Fruit fly (Drosophila melanogaster) whole organism, embryonic: ENCODE measurements around the gene ppk30.

Experiments used
- CG10274 ChIP-seq: fragments of 200-800 bp; sonication (Bioruptor generic); optimal IDR thresholded peaks from 3 replicates; lab custom pipeline; 2017; ENCODE audit warnings: missing biosample characterization, mild to moderate bottlenecking, missing genetic modification characterization
- CG10565 ChIP-seq: fragments of 200-800 bp; sonication (Bioruptor generic); optimal IDR thresholded peaks from 3 replicates; lab custom pipeline; 2016; ENCODE audit warnings: missing biosample characterization, mild to moderate bottlenecking, missing genetic modification characterization
- CG11085 ChIP-seq: fragments of 200-800 bp; sonication (Bioruptor generic); IDR thresholded peaks from 2 replicates; pipeline ENCODE4 v1.3.6; 2022; ENCODE audit warnings: missing biosample characterization, missing genetic modification characterization
- CG11398 ChIP-seq: fragments of 200-800 bp; sonication (Bioruptor generic); optimal IDR thresholded peaks from 2 replicates; lab custom pipeline; 2016; ENCODE audit warnings: missing biosample characterization, missing genetic modification characterization
- CG12155 ChIP-seq: fragments of 200-800 bp; sonication (Bioruptor generic); optimal IDR thresholded peaks from 3 replicates; lab custom pipeline; 2016; ENCODE audit warnings: missing biosample characterization, missing genetic modification characterization
- CG13894 ChIP-seq: fragments of 200-800 bp; sonication (Bioruptor generic); optimal IDR thresholded peaks from 3 replicates; lab custom pipeline; 2018; ENCODE audit warnings: missing biosample characterization, mild to moderate bottlenecking, missing genetic modification characterization, moderate library complexity
- CG14441 ChIP-seq: fragments of 200-800 bp; sonication (Bioruptor generic); IDR thresholded peaks from 2 replicates; pipeline ENCODE4 v1.3.6; 2022; ENCODE audit warnings: missing biosample characterization, missing genetic modification characterization
- CG18764 ChIP-seq: fragments of 200-800 bp; sonication (Bioruptor generic); optimal IDR thresholded peaks from 3 replicates; lab custom pipeline; 2016; ENCODE audit warnings: missing biosample characterization, missing genetic modification characterization
- CG2199 ChIP-seq: fragments of 200-800 bp; sonication (Bioruptor generic); IDR thresholded peaks from 3 replicates; pipeline ENCODE4 v1.3.6; 2022; ENCODE audit warnings: missing biosample characterization, missing genetic modification characterization
- CG2889 ChIP-seq: fragments of 200-800 bp; sonication (Bioruptor generic); IDR thresholded peaks from 3 replicates; pipeline ENCODE4 v1.3.6; 2022; ENCODE audit warnings: missing biosample characterization, missing genetic modification characterization
- CG30020 ChIP-seq: fragments of 200-800 bp; optimal IDR thresholded peaks from 2 replicates; lab custom pipeline; 2019; ENCODE audit warnings: missing biosample characterization, mild to moderate bottlenecking, missing genetic modification characterization, moderate library complexity
- CG31224 ChIP-seq: fragments of 200-800 bp; sonication (Bioruptor generic); IDR thresholded peaks from 2 replicates; pipeline ENCODE4 v1.3.6; 2022; ENCODE audit warnings: missing biosample characterization, missing genetic modification characterization
- CG31441 ChIP-seq: fragments of 200-800 bp; sonication (Bioruptor generic); IDR thresholded peaks from 2 replicates; pipeline ENCODE4 v1.3.6; 2022; ENCODE audit warnings: missing biosample characterization, missing genetic modification characterization
- CG3163 ChIP-seq: fragments of 200-800 bp; sonication (Bioruptor generic); optimal IDR thresholded peaks from 3 replicates; lab custom pipeline; 2016; ENCODE audit warnings: missing biosample characterization, missing genetic modification characterization
- CG33213 ChIP-seq: fragments of 200-800 bp; sonication (Bioruptor generic); optimal IDR thresholded peaks from 3 replicates; lab custom pipeline; 2016; ENCODE audit warnings: missing biosample characterization, missing genetic modification characterization
- CG34224 ChIP-seq: fragments of 200-800 bp; sonication (Bioruptor generic); IDR thresholded peaks from 3 replicates; pipeline ENCODE4 v1.3.6; 2022; ENCODE audit warnings: missing biosample characterization, missing genetic modification characterization; ENCODE audit not compliant: partially characterized antibody
- CG43689 ChIP-seq: fragments of 200-800 bp; sonication (Bioruptor generic); IDR thresholded peaks from 2 replicates; pipeline ENCODE4 v1.3.6; 2022; ENCODE audit warnings: missing biosample characterization, missing genetic modification characterization
- CG5180 ChIP-seq: fragments of 200-800 bp; sonication (Bioruptor generic); optimal IDR thresholded peaks from 3 replicates; lab custom pipeline; 2017; ENCODE audit warnings: missing biosample characterization, missing genetic modification characterization, mild to moderate bottlenecking, moderate library complexity, missing genetic modification reagents
- CG6683 ChIP-seq: fragments of 200-800 bp; sonication (Bioruptor generic); optimal IDR thresholded peaks from 2 replicates; lab custom pipeline; 2017; ENCODE audit warnings: missing biosample characterization, mild to moderate bottlenecking, missing genetic modification characterization, missing genetic modification reagents
- CG6689 ChIP-seq: fragments of 200-800 bp; sonication (Bioruptor generic); IDR thresholded peaks from 2 replicates; pipeline ENCODE4 v1.3.6; 2022; ENCODE audit warnings: missing biosample characterization, missing genetic modification characterization
- CG6854 ChIP-seq: fragments of 200-800 bp; sonication (Bioruptor generic); optimal IDR thresholded peaks from 3 replicates; lab custom pipeline; 2017; ENCODE audit warnings: missing biosample characterization, mild to moderate bottlenecking, missing genetic modification characterization
- CG7372 ChIP-seq: fragments of 200-800 bp; sonication (Bioruptor generic); IDR thresholded peaks from 2 replicates; pipeline ENCODE4 v1.3.6; 2022; ENCODE audit warnings: missing biosample characterization, missing genetic modification characterization
- CG7928 ChIP-seq: fragments of 200-800 bp; sonication (Bioruptor generic); optimal IDR thresholded peaks from 2 replicates; lab custom pipeline; 2017; ENCODE audit warnings: missing biosample characterization, mild to moderate bottlenecking, missing genetic modification characterization
- CG7963 ChIP-seq: fragments of 200-800 bp; sonication (Bioruptor generic); IDR thresholded peaks from 3 replicates; pipeline ENCODE4 v1.3.6; 2022; ENCODE audit warnings: missing biosample characterization, missing genetic modification characterization; ENCODE audit not compliant: partially characterized antibody
- CrebB ChIP-seq: fragments of 200-800 bp; sonication (Bioruptor generic); optimal IDR thresholded peaks from 3 replicates; lab custom pipeline; 2018; ENCODE audit warnings: missing biosample characterization, mild to moderate bottlenecking, missing genetic modification characterization
- Dref ChIP-seq: fragments of 200-800 bp; sonication (Bioruptor generic); IDR thresholded peaks from 2 replicates; pipeline ENCODE4 v1.3.6; 2022; ENCODE audit warnings: missing biosample characterization, missing genetic modification characterization
- Drgx ChIP-seq: fragments of 200-800 bp; sonication (Bioruptor generic); IDR thresholded peaks from 2 replicates; pipeline ENCODE4 v1.3.6; 2022; ENCODE audit warnings: missing biosample characterization, missing genetic modification characterization
- ERR ChIP-seq: fragments of 200-800 bp; sonication (Bioruptor generic); optimal IDR thresholded peaks from 2 replicates; lab custom pipeline; 2016; ENCODE audit warnings: missing biosample characterization, missing genetic modification characterization
- Meics ChIP-seq: fragments of 200-800 bp; sonication (Bioruptor generic); optimal IDR thresholded peaks from 2 replicates; lab custom pipeline; 2017; ENCODE audit warnings: missing biosample characterization, mild to moderate bottlenecking, missing genetic modification characterization
- Nf-YC ChIP-seq: fragments of 200-800 bp; optimal IDR thresholded peaks from 3 replicates; lab custom pipeline; 2019; ENCODE audit warnings: missing biosample characterization, mild to moderate bottlenecking, missing genetic modification characterization, moderate library complexity
- ap ChIP-seq: fragments of 200-800 bp; sonication (Bioruptor generic); IDR thresholded peaks from 2 replicates; pipeline ENCODE4 v1.3.6; 2022; ENCODE audit warnings: missing biosample characterization, missing genetic modification characterization
- ci ChIP-seq: fragments of 200-800 bp; sonication (Bioruptor generic); IDR thresholded peaks from 3 replicates; pipeline ENCODE4 v1.3.6; 2022; ENCODE audit warnings: missing biosample characterization, missing genetic modification characterization
- dm ChIP-seq: fragments of 200-800 bp; sonication (Bioruptor generic); optimal IDR thresholded peaks from 3 replicates; lab custom pipeline; 2016; ENCODE audit warnings: missing biosample characterization, missing genetic modification characterization
- dmrt11E ChIP-seq: fragments of 200-800 bp; sonication (Bioruptor generic); optimal IDR thresholded peaks from 3 replicates; lab custom pipeline; 2018; ENCODE audit warnings: missing biosample characterization, mild to moderate bottlenecking, missing genetic modification characterization, moderate library complexity
- fd3F ChIP-seq: fragments of 200-800 bp; sonication (Bioruptor generic); optimal IDR thresholded peaks from 2 replicates; lab custom pipeline; 2018; ENCODE audit warnings: missing biosample characterization, mild to moderate bottlenecking, missing genetic modification characterization, moderate library complexity
- fu2 ChIP-seq: fragments of 200-800 bp; sonication (Bioruptor generic); optimal IDR thresholded peaks from 2 replicates; lab custom pipeline; 2016; ENCODE audit warnings: missing biosample characterization, missing genetic modification characterization
- gcm ChIP-seq: fragments of 200-800 bp; sonication (Bioruptor generic); optimal IDR thresholded peaks from 2 replicates; lab custom pipeline; 2019; ENCODE audit warnings: missing biosample characterization, mild to moderate bottlenecking, missing genetic modification characterization, moderate library complexity
- gfzf ChIP-seq: fragments of 200-800 bp; sonication (Bioruptor generic); optimal IDR thresholded peaks from 2 replicates; lab custom pipeline; 2016; ENCODE audit warnings: missing biosample characterization, mild to moderate bottlenecking, missing genetic modification characterization, moderate library complexity
- gro ChIP-seq: fragments of 200-800 bp; sonication (Bioruptor generic); optimal IDR thresholded peaks from 2 replicates; lab custom pipeline; 2016; ENCODE audit warnings: missing biosample characterization, missing genetic modification characterization
- her ChIP-seq: fragments of 200-800 bp; sonication (Bioruptor generic); optimal IDR thresholded peaks from 2 replicates; lab custom pipeline; 2016; ENCODE audit warnings: missing biosample characterization, missing genetic modification characterization
- inv ChIP-seq: fragments of 200-800 bp; sonication (Bioruptor generic); IDR thresholded peaks from 2 replicates; pipeline ENCODE4 v1.3.6; 2022; ENCODE audit warnings: missing biosample characterization, missing genetic modification characterization; ENCODE audit not compliant: partially characterized antibody
- ken ChIP-seq: fragments of 200-800 bp; sonication (Bioruptor generic); IDR thresholded peaks from 3 replicates; pipeline ENCODE4 v1.3.6; 2022; ENCODE audit warnings: missing biosample characterization, missing genetic modification characterization
- knrl ChIP-seq: fragments of 200-800 bp; sonication (Bioruptor generic); IDR thresholded peaks from 3 replicates; pipeline ENCODE4 v1.3.6; 2022; ENCODE audit warnings: missing biosample characterization, missing genetic modification characterization; ENCODE audit not compliant: partially characterized antibody
- nerfin-2 ChIP-seq: fragments of 200-800 bp; sonication (Bioruptor generic); IDR thresholded peaks from 2 replicates; pipeline ENCODE4 v1.3.6; 2022; ENCODE audit warnings: missing biosample characterization, missing genetic modification characterization; ENCODE audit not compliant: partially characterized antibody
- pnt ChIP-seq: fragments of 200-800 bp; sonication (Bioruptor generic); optimal IDR thresholded peaks from 3 replicates; lab custom pipeline; 2016; ENCODE audit warnings: missing biosample characterization, missing genetic modification characterization
- ro ChIP-seq: fragments of 200-800 bp; sonication (Bioruptor generic); IDR thresholded peaks from 2 replicates; pipeline ENCODE4 v1.3.6; 2022; ENCODE audit warnings: missing biosample characterization, missing genetic modification characterization
- row ChIP-seq: fragments of 200-800 bp; sonication (Bioruptor generic); IDR thresholded peaks from 3 replicates; pipeline ENCODE4 v1.3.6; 2022; ENCODE audit warnings: missing biosample characterization, missing genetic modification characterization
- seq ChIP-seq: fragments of 200-800 bp; sonication (Bioruptor generic); IDR thresholded peaks from 2 replicates; pipeline ENCODE4 v1.3.6; 2022; ENCODE audit warnings: missing biosample characterization, missing genetic modification characterization
- slbo ChIP-seq: fragments of 200-800 bp; sonication (Bioruptor generic); IDR thresholded peaks from 2 replicates; pipeline ENCODE4 v1.3.6; 2022; ENCODE audit warnings: missing biosample characterization, missing genetic modification characterization
- sr ChIP-seq: fragments of 200-800 bp; sonication (Bioruptor generic); IDR thresholded peaks from 3 replicates; pipeline ENCODE4 v1.3.6; 2022; ENCODE audit warnings: missing biosample characterization, missing genetic modification characterization
- tna ChIP-seq: fragments of 200-800 bp; sonication (Bioruptor generic); IDR thresholded peaks from 2 replicates; pipeline ENCODE4 v1.3.6; 2022; ENCODE audit warnings: missing biosample characterization, missing genetic modification characterization; ENCODE audit not compliant: partially characterized antibody
- usp ChIP-seq: fragments of >200 bp; optimal IDR thresholded peaks from 2 replicates; lab custom pipeline; 2017; ENCODE audit warnings: missing biosample characterization, missing genetic modification characterization
- wdn ChIP-seq: fragments of 200-800 bp; sonication (Bioruptor generic); IDR thresholded peaks from 2 replicates; pipeline ENCODE4 v1.3.6; 2022; ENCODE audit warnings: missing biosample characterization, missing genetic modification characterization

The ppk30 gene

dm6 chr3R:29717519-29717918 is 48.6 kb downstream of the ppk30 start (continued):
- TF ChIP-seq CrebB (no peak), fu2 (no peak), usp (GFP tag; lab: Kevin White, UChicago) (no peak), CG31224 (GFP tag; lab: Robert Waterston, UW) (no peak), dmrt11E (peak; percentile 17), CG3163 (GFP tag; lab: Kevin White, UChicago) (no peak), ERR (no peak), Nf-YC (no peak), CG11398 (no peak), Drgx (GFP tag; lab: Robert Waterston, UW) (no peak; the same call in 1 of the 2 replicates), CG34224 (no peak), gro (no peak), nerfin-2 (GFP tag; lab: Robert Waterston, UW) (no peak), CG13894 (no peak), CG6683 (GFP tag; lab: Kevin White, UChicago) (no peak), ap (GFP tag; lab: Robert Waterston, UW) (no peak), Meics (GFP tag; lab: Kevin White, UChicago) (no peak), CG10274 (GFP tag; lab: Kevin White, UChicago) (no peak), CG2889 (GFP tag; lab: Robert Waterston, UW) (no peak), CG30020 (no peak), ci (GFP tag; lab: Robert Waterston, UW) (peak; percentile 75), CG5180 (GFP tag; lab: Kevin White, UChicago) (no peak), knrl (GFP tag; lab: Robert Waterston, UW) (no peak), ken (GFP tag; lab: Robert Waterston, UW) (no peak), CG31441 (GFP tag; lab: Robert Waterston, UW) (no peak), gfzf (GFP tag; lab: Kevin White, UChicago) (no peak), tna (GFP tag; lab: Robert Waterston, UW) (no peak), CG7928 (GFP tag; lab: Kevin White, UChicago) (no peak), inv (GFP tag; lab: Robert Waterston, UW) (no peak), CG6854 (no peak), slbo (GFP tag; lab: Robert Waterston, UW) (peak; percentile 65), CG18764 (GFP tag; lab: Kevin White, UChicago) (no peak), CG43689 (no peak), dm (GFP tag; lab: Kevin White, UChicago) (no peak), CG14441 (GFP tag; lab: Robert Waterston, UW) (no peak), gcm (GFP tag; lab: Kevin White, UChicago) (no peak), CG10565 (GFP tag; lab: Kevin White, UChicago) (no peak), CG7963 (GFP tag; lab: Robert Waterston, UW) (no peak), row (peak; percentile 47), CG12155 (no peak), Dref (GFP tag; lab: Robert Waterston, UW) (no peak), pnt (GFP tag; lab: Kevin White, UChicago) (no peak), CG2199 (GFP tag; lab: Robert Waterston, UW) (no peak), sr (GFP tag; lab: Robert Waterston, UW) (no peak), fd3F (GFP tag; lab: Kevin White, UChicago) (no peak), wdn (no peak), her (GFP tag; lab: Kevin White, UChicago) (no peak), CG7372 (GFP tag; lab: Robert Waterston, UW) (no peak), seq (no peak), ro (GFP tag; lab: Robert Waterston, UW) (no peak), CG6689 (GFP tag; lab: Robert Waterston, UW) (0 out of 2 replicates have a peak, but pooled peaks have one; percentile 22), CG33213 (no peak), CG11085 (no peak)
